Worm (Caenorhabditis elegans): ENCODE results near the gene tbc-7.

Gene tbc-7

ce11 chrX:5105703-5106102, 28.4 kb upstream of the tbc-7 start:
- TF ChIP-seq ztf-18 (tag; optimal IDR thresholded peaks at IDR 0.05) (no peak), F37B4.10 (GFP tag; IDR thresholded peaks at IDR 0.05) (peak; percentile 85; the same call in 1 of the 2 replicates), attf-5 (GFP tag; optimal IDR thresholded peaks at IDR 0.05) (no peak), ZK185.1 (tag; optimal IDR thresholded peaks at IDR 0.05; ENCODE audit: poor library complexity, severe bottlenecking) (peak; percentile 62), madf-10 (tag; optimal IDR thresholded peaks at IDR 0.05) (no peak), mcd-1 (GFP tag; IDR thresholded peaks at IDR 0.05) (peak; percentile 5; the same call in 1 of the 2 replicates), K12H6.12 (tag; optimal IDR thresholded peaks at IDR 0.05) (no peak), B0035.1 (tag; optimal IDR thresholded peaks at IDR 0.05) (no peak), tbp1 (GFP tag; optimal IDR thresholded peaks at IDR 0.05) (peak; percentile 2), egl-18 (GFP tag; IDR thresholded peaks at IDR 0.05) (no peak), dox-1 (GFP tag; IDR thresholded peaks at IDR 0.05) (no peak), ets-4 (GFP tag; optimal IDR thresholded peaks at IDR 0.05) (no peak), somi-1 (GFP tag; optimal IDR thresholded peaks at IDR 0.05) (no peak), lin-26 (GFP tag; IDR thresholded peaks at IDR 0.05) (no peak), ztf-25 (GFP tag; IDR thresholded peaks at IDR 0.05) (no peak), egrh-3 (GFP tag; IDR thresholded peaks at IDR 0.05) (no peak; the same call in 1 of the 2 replicates), lin-54 (GFP tag; optimal IDR thresholded peaks at IDR 0.05) (no peak), ceh-100 (GFP tag; IDR thresholded peaks at IDR 0.05) (no peak), him-1 (tag; optimal IDR thresholded peaks at IDR 0.05) (no peak), lsl-1 (GFP tag; optimal IDR thresholded peaks at IDR 0.05) (no peak), zim-3 (tag; optimal IDR thresholded peaks at IDR 0.05) (no peak), B0336.3 (GFP tag; IDR thresholded peaks at IDR 0.05) (peak; percentile 0; the same call in 1 of the 2 replicates), F10E7.11 (tag; optimal IDR thresholded peaks at IDR 0.05) (no peak), ztf-26 (tag; optimal IDR thresholded peaks at IDR 0.05) (no peak), fkh-3 (tag; optimal IDR thresholded peaks at IDR 0.05) (no peak), Y53F4B.3 (GFP tag; IDR thresholded peaks at IDR 0.05) (no peak), let-526 (GFP tag; IDR thresholded peaks at IDR 0.05) (no peak), bed-1 (GFP tag; IDR thresholded peaks at IDR 0.05) (no peak), F49E8.2 (tag; optimal IDR thresholded peaks at IDR 0.05; ENCODE audit: insufficient read depth) (no peak), attf-3 (GFP tag; conservative IDR thresholded peaks at IDR 0.05) (no peak), sdz-38 (tag; optimal IDR thresholded peaks at IDR 0.05) (no peak), madf-8 (GFP tag; conservative IDR thresholded peaks at IDR 0.05) (no peak), dpff-1 (tag; optimal IDR thresholded peaks at IDR 0.05) (no peak), lir-1 (GFP tag; conservative IDR thresholded peaks at IDR 0.05) (no peak), nfya-1 (tag; optimal IDR thresholded peaks at IDR 0.05; ENCODE audit: borderline replicate concordance, insufficient read depth) (no peak), pbrm-1 (GFP tag; IDR thresholded peaks at IDR 0.05) (0 out of 2 replicates have a peak, but pooled peaks have one; percentile 8), akir-1 (GFP tag; optimal IDR thresholded peaks at IDR 0.05) (no peak), egl-44 (GFP tag; IDR thresholded peaks at IDR 0.05) (0 out of 2 replicates have a peak, but pooled peaks have one; percentile 23), F52B5.7 (tag; optimal IDR thresholded peaks at IDR 0.05) (no peak), chd-7 (tag; optimal IDR thresholded peaks at IDR 0.05) (no peak), ztf-6 (GFP tag; IDR thresholded peaks at IDR 0.05) (no peak), K11D2.4 (GFP tag; IDR thresholded peaks at IDR 0.05) (no peak), C17E4.6 (GFP tag; IDR thresholded peaks at IDR 0.05) (no peak), ccch-3 (GFP tag; optimal IDR thresholded peaks at IDR 0.05) (no peak), F33H1.4 (GFP tag; IDR thresholded peaks at IDR 0.05) (no peak), dpl-1 (GFP tag; optimal IDR thresholded peaks at IDR 0.05) (no peak), zfh-2 (GFP tag; conservative IDR thresholded peaks at IDR 0.05) (peak; percentile 43; the same call in 1 of the 2 replicates), snpc-3.4 (tag; optimal IDR thresholded peaks at IDR 0.05) (no peak), B0019.2 (GFP tag; conservative IDR thresholded peaks at IDR 0.05) (no peak)

Measured in whole organism, young adult.